Worm (Caenorhabditis elegans) whole organism, midembryonic: ENCODE measurements around the gene C27D6.15.

Experiments used
- T22C8.4 ChIP-seq: fragments of 200-800 bp; sonication (Bioruptor generic); IDR thresholded peaks from 2 replicates; pipeline ENCODE4 v1.3.6; 2022; ENCODE audit warnings: missing genetic modification characterization, missing compliant biosample characterization
- flt-1 ChIP-seq: fragments of 200-800 bp; sonication (Bioruptor generic); IDR thresholded peaks from 2 replicates; pipeline ENCODE4 v1.3.6; 2022; ENCODE audit warnings: missing genetic modification characterization, missing compliant biosample characterization
- klf-2 ChIP-seq: fragments of 200-800 bp; sonication (Bioruptor generic); conservative IDR thresholded peaks from 2 replicates; pipeline ENCODE4 v1.3.6; 2022; ENCODE audit warnings: missing genetic modification reagents, missing genetic modification characterization, missing compliant biosample characterization
- ref-1 ChIP-seq: fragments of 200-800 bp; sonication (Bioruptor generic); conservative IDR thresholded peaks from 2 replicates; pipeline ENCODE4 v1.3.6; 2022; ENCODE audit warnings: missing genetic modification reagents, missing genetic modification characterization, missing compliant biosample characterization
- ztf-23 ChIP-seq: fragments of 200-800 bp; sonication (Bioruptor generic); IDR thresholded peaks from 2 replicates; pipeline ENCODE4 v1.3.6; 2022; ENCODE audit warnings: missing genetic modification reagents, missing genetic modification characterization, missing compliant biosample characterization
- ztf-29 ChIP-seq: fragments of 200-800 bp; sonication (Bioruptor generic); IDR thresholded peaks from 2 replicates; pipeline ENCODE4 v1.3.6; 2022; ENCODE audit warnings: missing genetic modification reagents, missing genetic modification characterization, missing compliant biosample characterization

DNA sequence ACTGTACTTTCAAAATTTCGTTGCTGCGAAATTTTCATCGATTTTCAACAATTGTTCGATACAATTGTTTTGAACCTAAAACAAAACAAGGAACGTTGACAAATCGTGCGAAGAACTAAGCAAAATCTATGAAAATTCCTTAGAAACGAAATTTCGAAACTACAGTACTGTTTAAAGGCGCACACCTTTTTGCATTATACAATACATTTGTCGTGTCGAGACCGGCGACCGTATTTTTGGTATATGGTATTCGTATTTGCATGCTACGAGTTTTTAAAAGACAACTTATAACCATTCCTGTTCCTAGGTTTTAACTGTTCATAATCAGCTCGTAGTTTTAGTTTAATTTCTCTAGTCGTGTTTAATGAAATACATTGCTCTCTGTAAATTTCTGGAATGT lies 6.9 kb downstream of the C27D6.15 start:
- TF ChIP-seq flt-1 (GFP tag; lab: Robert Waterston, UW) (no peak), ztf-23 (GFP tag; lab: Robert Waterston, UW) (no peak), klf-2 (GFP tag; lab: Robert Waterston, UW) (no peak), ztf-29 (no peak), T22C8.4 (GFP tag; lab: Robert Waterston, UW) (no peak), ref-1 (no peak)
